Fruit fly (Drosophila melanogaster): ENCODE data around the gene Skp2.

Skp2 gene

dm6 chr3R:4341177-4341576 lies 3.7 kb upstream of the Skp2 start:
- TF ChIP-seq EcR (GFP tag; optimal IDR thresholded peaks at IDR 0.05) (no peak), psq (optimal IDR thresholded peaks at IDR 0.05) (no peak), CG8478 (optimal IDR thresholded peaks at IDR 0.05) (no peak), pan (optimal IDR thresholded peaks at IDR 0.05) (no peak), usp (GFP tag; optimal IDR thresholded peaks at IDR 0.05) (no peak), Dll (optimal IDR thresholded peaks at IDR 0.05) (no peak)

- TF ChIP-seq CG8478 (optimal IDR thresholded peaks at IDR 0.05) (no peak), EcR (GFP tag; optimal IDR thresholded peaks at IDR 0.05) (no peak), Dll (optimal IDR thresholded peaks at IDR 0.05) (no peak), psq (optimal IDR thresholded peaks at IDR 0.05) (no peak), usp (GFP tag; optimal IDR thresholded peaks at IDR 0.05) (no peak), pan (optimal IDR thresholded peaks at IDR 0.05) (no peak)
Measured at dm6 chr3R:4340174-4340573, 2.7 kb upstream of the Skp2 start.

- TF ChIP-seq usp (GFP tag; optimal IDR thresholded peaks at IDR 0.05) (no peak), Dll (optimal IDR thresholded peaks at IDR 0.05) (no peak)
Measured at dm6 chr3R:4334798-4335197, 2.7 kb downstream of the Skp2 start, which contains the start of gene CG14645. Gene CG14645, plus strand, starts transcription at chr3R:4335098.

- TF ChIP-seq pan (optimal IDR thresholded peaks at IDR 0.05): no peak
- no peak for TF ChIP-seq Dll (optimal IDR thresholded peaks at IDR 0.05)
- TF ChIP-seq EcR (GFP tag; optimal IDR thresholded peaks at IDR 0.05): no peak
- TF ChIP-seq usp (GFP tag; optimal IDR thresholded peaks at IDR 0.05): no peak
- TF ChIP-seq CG8478 (optimal IDR thresholded peaks at IDR 0.05): no peak
- no peak for TF ChIP-seq psq (optimal IDR thresholded peaks at IDR 0.05)
Measured at dm6 chr3R:4333964-4334363, 3.5 kb downstream of the Skp2 start, which contains the start of gene CG9776. Gene CG9776, minus strand, starts transcription at chr3R:4334071.

dm6 chr3R:4319507-4320138 lies 17.9 kb downstream of the Skp2 start, which contains the start of gene CG9795:
Gene CG9795, plus strand, starts transcription at chr3R:4319683.
- TF ChIP-seq psq (optimal IDR thresholded peaks at IDR 0.05): no peak

dm6 chr3R:4318999-4319398 lies 18.5 kb downstream of the Skp2 start, which contains the start of gene Syt14:
Gene Syt14, minus strand, starts transcription at chr3R:4319069.
- TF ChIP-seq usp (GFP tag; optimal IDR thresholded peaks at IDR 0.05) (no peak), pan (optimal IDR thresholded peaks at IDR 0.05) (no peak), EcR (GFP tag; optimal IDR thresholded peaks at IDR 0.05) (no peak), Dll (optimal IDR thresholded peaks at IDR 0.05) (no peak), psq (optimal IDR thresholded peaks at IDR 0.05) (no peak), CG8478 (optimal IDR thresholded peaks at IDR 0.05) (no peak)

- TF ChIP-seq CG8478 (optimal IDR thresholded peaks at IDR 0.05) (no peak), usp (GFP tag; optimal IDR thresholded peaks at IDR 0.05) (no peak), psq (optimal IDR thresholded peaks at IDR 0.05) (no peak), pan (optimal IDR thresholded peaks at IDR 0.05) (no peak), EcR (GFP tag; optimal IDR thresholded peaks at IDR 0.05) (no peak), Dll (optimal IDR thresholded peaks at IDR 0.05) (no peak)
Measured at dm6 chr3R:4318589-4318988, 18.9 kb downstream of the Skp2 start.

dm6 chr3R:4311067-4311723 lies 26.3 kb downstream of the Skp2 start, which contains the start of gene Suv3:
Gene Suv3, plus strand, starts transcription at chr3R:4311555.
- TF ChIP-seq usp (GFP tag; optimal IDR thresholded peaks at IDR 0.05) (no peak), Dll (optimal IDR thresholded peaks at IDR 0.05) (no peak), EcR (GFP tag; optimal IDR thresholded peaks at IDR 0.05) (no peak), psq (optimal IDR thresholded peaks at IDR 0.05) (no peak), CG8478 (optimal IDR thresholded peaks at IDR 0.05) (no peak), pan (optimal IDR thresholded peaks at IDR 0.05) (no peak)

dm6 chr3R:4310683-4311066 lies 26.8 kb downstream of the Skp2 start, which contains the start of gene Vps24:
Gene Vps24, minus strand, starts transcription at chr3R:4310947.
- TF ChIP-seq CG8478 (optimal IDR thresholded peaks at IDR 0.05) (no peak), EcR (GFP tag; optimal IDR thresholded peaks at IDR 0.05) (no peak), usp (GFP tag; optimal IDR thresholded peaks at IDR 0.05) (no peak), Dll (optimal IDR thresholded peaks at IDR 0.05) (no peak), pan (optimal IDR thresholded peaks at IDR 0.05) (no peak), psq (optimal IDR thresholded peaks at IDR 0.05) (no peak)

- TF ChIP-seq CG8478 (optimal IDR thresholded peaks at IDR 0.05): no peak
- no peak for TF ChIP-seq EcR (GFP tag; optimal IDR thresholded peaks at IDR 0.05)
- TF ChIP-seq usp (GFP tag; optimal IDR thresholded peaks at IDR 0.05): no peak
- no peak for TF ChIP-seq pan (optimal IDR thresholded peaks at IDR 0.05)
- no peak for TF ChIP-seq Dll (optimal IDR thresholded peaks at IDR 0.05)
- TF ChIP-seq psq (optimal IDR thresholded peaks at IDR 0.05): no peak
Measured at dm6 chr3R:4308708-4309107, 28.8 kb downstream of the Skp2 start.

dm6 chr3R:4307664-4308416 lies 29.6 kb downstream of the Skp2 start, which contains the start of gene MP1:
Gene MP1, plus strand, starts transcription at chr3R:4307908.
- no peak for TF ChIP-seq pan (optimal IDR thresholded peaks at IDR 0.05)
- TF ChIP-seq psq (optimal IDR thresholded peaks at IDR 0.05): no peak
- no peak for TF ChIP-seq CG8478 (optimal IDR thresholded peaks at IDR 0.05)
- no peak for TF ChIP-seq Dll (optimal IDR thresholded peaks at IDR 0.05)
- TF ChIP-seq EcR (GFP tag; optimal IDR thresholded peaks at IDR 0.05): no peak
- no peak for TF ChIP-seq usp (GFP tag; optimal IDR thresholded peaks at IDR 0.05)

- TF ChIP-seq CG8478 (optimal IDR thresholded peaks at IDR 0.05) (no peak), pan (optimal IDR thresholded peaks at IDR 0.05) (no peak), Dll (optimal IDR thresholded peaks at IDR 0.05) (no peak), usp (GFP tag; optimal IDR thresholded peaks at IDR 0.05) (no peak)
Measured at dm6 chr3R:4301485-4301884, 36.0 kb downstream of the Skp2 start.
